Worm (Caenorhabditis elegans) whole organism, young adult: Measurements from ENCODE around the gene sek-6.

ENCODE experiments used
- F57C9.4 ChIP-seq: sonication (generic microtip); optimal IDR thresholded peaks from 2 replicates; lab custom pipeline; 2017; ENCODE audit warnings: mild to moderate bottlenecking, missing genetic modification characterization, missing compliant biosample characterization
- ama-1 ChIP-seq, 3 experiments: fragments of 150-350 bp in 1 of 3; sonication (generic microtip) in 2 of 3; optimal IDR thresholded peaks; 2 replicates each; lab custom pipeline; 2014 to 2018; ENCODE audit warnings: missing biosample characterization in 2 of 3, missing genetic modification characterization in 2 of 3, missing genetic modification reagents in 2 of 3
- atf-7 ChIP-seq: sonication (generic microtip); optimal IDR thresholded peaks from 2 replicates; lab custom pipeline; 2017; ENCODE audit warnings: mild to moderate bottlenecking, missing genetic modification characterization, missing compliant biosample characterization
- attf-5 ChIP-seq: fragments of 200-800 bp; sonication (Bioruptor generic); optimal IDR thresholded peaks from 2 replicates; lab custom pipeline; 2018; ENCODE audit warnings: mild to moderate bottlenecking, missing genetic modification characterization, missing compliant biosample characterization
- bed-1 ChIP-seq: fragments of 200-800 bp; sonication (Bioruptor generic); IDR thresholded peaks from 2 replicates; pipeline ENCODE4 v1.3.6; 2022; ENCODE audit warnings: missing genetic modification reagents, missing genetic modification characterization, missing compliant biosample characterization
- ceh-100 ChIP-seq: fragments of 200-800 bp; sonication (Bioruptor generic); IDR thresholded peaks from 2 replicates; pipeline ENCODE4 v1.3.6; 2022; ENCODE audit warnings: missing genetic modification reagents, missing genetic modification characterization, missing compliant biosample characterization
- die-1 ChIP-seq: sonication (generic microtip); optimal IDR thresholded peaks from 2 replicates; lab custom pipeline; 2016; ENCODE audit warnings: missing genotype, mild to moderate bottlenecking, missing genetic modification characterization, missing compliant biosample characterization
- hmg-20 ChIP-seq: fragments of 200-800 bp; sonication (Bioruptor generic); IDR thresholded peaks from 2 replicates; pipeline ENCODE4 v1.3.6; 2022; ENCODE audit warnings: missing genetic modification reagents, missing genetic modification characterization, missing compliant biosample characterization
- hrde-1 ChIP-seq: sonication (generic microtip); optimal IDR thresholded peaks from 2 replicates; lab custom pipeline; 2016; ENCODE audit warnings: missing genetic modification characterization, mild to moderate bottlenecking, missing compliant biosample characterization, moderate library complexity, missing genotype, missing genetic modification reagents, borderline replicate concordance
- nhr-80 ChIP-seq: sonication (generic microtip); optimal IDR thresholded peaks from 2 replicates; lab custom pipeline; 2016; ENCODE audit warnings: missing genetic modification characterization, missing compliant biosample characterization
- pha-4 ChIP-seq: fragments of 150-350 bp; sonication (generic microtip); optimal IDR thresholded peaks from 2 replicates; lab custom pipeline; 2014; ENCODE audit warnings: missing biosample characterization, missing genetic modification reagents, missing genetic modification characterization
- repo-1 ChIP-seq: sonication (generic microtip); optimal IDR thresholded peaks from 2 replicates; lab custom pipeline; 2017; ENCODE audit warnings: mild to moderate bottlenecking, missing genetic modification characterization, missing compliant biosample characterization
- ztf-28 ChIP-seq: fragments of 200-800 bp; sonication (Bioruptor generic); IDR thresholded peaks from 2 replicates; pipeline ENCODE4 v1.3.6; 2022; ENCODE audit warnings: missing genetic modification reagents, missing genetic modification characterization, missing compliant biosample characterization

DNA sequence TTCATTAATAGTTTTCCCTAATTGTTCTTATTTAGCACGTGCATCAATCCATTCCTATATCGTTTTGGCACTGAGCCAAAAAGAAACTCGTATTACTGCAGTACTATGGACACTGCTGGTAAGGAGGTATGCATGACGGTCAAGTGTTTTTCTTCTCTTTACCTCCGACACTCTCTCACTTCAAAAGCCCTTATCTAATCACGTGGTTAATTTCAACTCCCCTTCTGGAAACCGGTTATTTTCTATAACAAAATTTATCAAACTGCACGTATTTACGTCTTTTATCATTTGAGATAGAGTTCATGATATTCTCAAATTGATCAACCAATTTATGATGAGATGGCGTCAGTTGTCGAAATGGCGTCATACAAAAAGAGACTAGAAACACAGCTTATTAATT, 20.7 kb downstream of the sek-6 start:
- TF ChIP-seq pha-4 (tag; lab: Kevin White, UChicago) = no peak
- TF ChIP-seq F57C9.4 (tag; lab: Kevin White, UChicago) = no peak
- peak; percentile 61 for TF ChIP-seq atf-7 (tag; lab: Kevin White, UChicago)
- no peak for TF ChIP-seq attf-5
- no peak for TF ChIP-seq repo-1 (tag; lab: Kevin White, UChicago)
- TF ChIP-seq hmg-20 (GFP tag; lab: Robert Waterston, UW) = no peak
- TF ChIP-seq hrde-1 (tag; lab: Kevin White, UChicago) = no peak
- no peak for TF ChIP-seq ama-1 (optimal IDR thresholded peaks at IDR 0.05; lab: Kevin White, UChicago)
- TF ChIP-seq ama-1 (GFP tag; optimal IDR thresholded peaks at IDR 0.05; lab: Kevin White, UChicago) = no peak
- TF ChIP-seq ztf-28 (GFP tag; lab: Robert Waterston, UW) = no peak
- TF ChIP-seq die-1 (tag; lab: Kevin White, UChicago) = no peak
- peak; percentile 76 for TF ChIP-seq nhr-80 (tag; lab: Kevin White, UChicago)
- no peak for TF ChIP-seq ceh-100 (GFP tag; lab: Robert Waterston, UW)
- TF ChIP-seq bed-1 (GFP tag; lab: Robert Waterston, UW) = no peak
